Worm (Caenorhabditis elegans): ENCODE measurements around the gene T22G5.1.

The T22G5.1 gene

ce11 chrV:13902495-13902894, 25.9 kb downstream of the T22G5.1 start, which contains the start of gene C06B3.1:
TSS of gene C06B3.1 (plus strand) at chrV:13902795.
- TF ChIP-seq ztf-3 (GFP tag; optimal IDR thresholded peaks at IDR 0.05) (no peak), C06A6.2 (GFP tag; conservative IDR thresholded peaks at IDR 0.05) (no peak), lir-1 (GFP tag; conservative IDR thresholded peaks at IDR 0.05) (no peak), Y79H2A.3 (GFP tag; conservative IDR thresholded peaks at IDR 0.05) (no peak), ztf-18 (tag; optimal IDR thresholded peaks at IDR 0.05) (no peak), lsl-1 (GFP tag; optimal IDR thresholded peaks at IDR 0.05) (no peak), sptf-2 (GFP tag; optimal IDR thresholded peaks at IDR 0.05) (no peak), aptf-3 (GFP tag; IDR thresholded peaks at IDR 0.05) (no peak), D2030.7 (GFP tag; IDR thresholded peaks at IDR 0.05) (no peak), let-526 (GFP tag; IDR thresholded peaks at IDR 0.05) (no peak), lag-1 (GFP tag; IDR thresholded peaks at IDR 0.05) (no peak), K11D2.4 (GFP tag; IDR thresholded peaks at IDR 0.05) (no peak), F57C9.4 (tag; optimal IDR thresholded peaks at IDR 0.05) (no peak), lin-26 (GFP tag; IDR thresholded peaks at IDR 0.05) (no peak)

- TF ChIP-seq die-1 (tag; optimal IDR thresholded peaks at IDR 0.05) (no peak), lsy-27 (tag; optimal IDR thresholded peaks at IDR 0.05; ENCODE audit: borderline replicate concordance, insufficient read depth) (no peak), rpc-1 (optimal IDR thresholded peaks at IDR 0.05) (no peak), rpc-1 (tag; optimal IDR thresholded peaks at IDR 0.05) (no peak)
These were observed 27.8 kb downstream of the T22G5.1 start, which contains the start of gene stdh-3 for ce11 chrV:13904446-13904845. TSS of gene stdh-3 (plus strand) at chrV:13904611.

- TF ChIP-seq nhr-80 (tag; optimal IDR thresholded peaks at IDR 0.05) (peak; percentile 6), hmg-1.2 (GFP tag; IDR thresholded peaks at IDR 0.05) (peak; percentile 62; the same call in 1 of the 2 replicates), hmg-20 (GFP tag; IDR thresholded peaks at IDR 0.05) (no peak), sea-2 (GFP tag; IDR thresholded peaks at IDR 0.05) (no peak), rec-8 (tag; optimal IDR thresholded peaks at IDR 0.05) (no peak), nhr-27 (tag; optimal IDR thresholded peaks at IDR 0.05) (no peak)
These were observed 29.5 kb downstream of the T22G5.1 start, which contains the start of gene stdh-1 for ce11 chrV:13906166-13906565. TSS of gene stdh-1 (plus strand) at chrV:13906492.

- TF ChIP-seq sea-2 (GFP tag; IDR thresholded peaks at IDR 0.05): peak; percentile 22; the same call in 1 of the 2 replicates
- TF ChIP-seq Y53F4B.3 (GFP tag; IDR thresholded peaks at IDR 0.05): no peak; the same call in 1 of the 2 replicates
- 0 out of 2 replicates have a peak, but pooled peaks have one; percentile 6 for TF ChIP-seq ztf-25 (GFP tag; IDR thresholded peaks at IDR 0.05)
- TF ChIP-seq ZK185.1 (tag; optimal IDR thresholded peaks at IDR 0.05; ENCODE audit: poor library complexity, severe bottlenecking): peak; percentile 78
- 0 out of 2 replicates have a peak, but pooled peaks have one; percentile 61 for TF ChIP-seq ceh-40 (GFP tag; IDR thresholded peaks at IDR 0.05)
- no peak for TF ChIP-seq T26A5.8 (tag; optimal IDR thresholded peaks at IDR 0.05)
- TF ChIP-seq nhr-90 (tag; optimal IDR thresholded peaks at IDR 0.05): peak; percentile 94
- TF ChIP-seq attf-5 (GFP tag; optimal IDR thresholded peaks at IDR 0.05): peak; percentile 68
- TF ChIP-seq madf-6 (GFP tag; IDR thresholded peaks at IDR 0.05): no peak; the same call in 1 of the 2 replicates
- TF ChIP-seq dpl-1 (GFP tag; optimal IDR thresholded peaks at IDR 0.05): no peak
- TF ChIP-seq ets-4 (GFP tag; optimal IDR thresholded peaks at IDR 0.05): peak; percentile 81
- peak; percentile 16 for TF ChIP-seq zim-3 (tag; optimal IDR thresholded peaks at IDR 0.05)
- TF ChIP-seq die-1 (tag; optimal IDR thresholded peaks at IDR 0.05): peak; percentile 35
- no peak for TF ChIP-seq ztf-18 (tag; optimal IDR thresholded peaks at IDR 0.05)
- TF ChIP-seq rpc-1 (optimal IDR thresholded peaks at IDR 0.05): no peak
- no peak for TF ChIP-seq rpc-1 (tag; optimal IDR thresholded peaks at IDR 0.05)
- peak; percentile 73 for TF ChIP-seq lir-1 (GFP tag; conservative IDR thresholded peaks at IDR 0.05)
- no peak for TF ChIP-seq unc-62 (GFP tag; optimal IDR thresholded peaks at IDR 0.05)
- TF ChIP-seq dpff-1 (tag; optimal IDR thresholded peaks at IDR 0.05): no peak
- TF ChIP-seq bed-1 (GFP tag; IDR thresholded peaks at IDR 0.05): no peak
- TF ChIP-seq madf-10 (tag; optimal IDR thresholded peaks at IDR 0.05): peak; percentile 64
- no peak for TF ChIP-seq unc-130 (GFP tag; optimal IDR thresholded peaks at IDR 0.05)
- TF ChIP-seq F49E8.2 (tag; optimal IDR thresholded peaks at IDR 0.05; ENCODE audit: insufficient read depth): no peak
- TF ChIP-seq pha-4 (tag; optimal IDR thresholded peaks at IDR 0.05): peak; percentile 55
- no peak for TF ChIP-seq rec-8 (tag; optimal IDR thresholded peaks at IDR 0.05)
- peak; percentile 78 for TF ChIP-seq F57C9.4 (tag; optimal IDR thresholded peaks at IDR 0.05)
- no peak for TF ChIP-seq mxl-1 (tag; optimal IDR thresholded peaks at IDR 0.05)
These were observed 31.0 kb downstream of the T22G5.1 start for ce11 chrV:13907557-13908104.

Measured in whole organism, young adult.